Worm (Caenorhabditis elegans): ENCODE results near the gene ZK666.2.

ZK666.2 gene

ce11 chrII:10447348-10448316 lies 24.1 kb downstream of the ZK666.2 start, which contains the start of gene ZK673.2 (continued):
- TF ChIP-seq hlh-11 (tag; optimal IDR thresholded peaks at IDR 0.05) = peak; percentile 89
- TF ChIP-seq lir-3 (tag; optimal IDR thresholded peaks at IDR 0.05) = no peak
- TF ChIP-seq T26A8.4 (GFP tag; IDR thresholded peaks at IDR 0.05) = peak; percentile 10; the same call in 1 of the 2 replicates
- TF ChIP-seq nhr-25 (tag; optimal IDR thresholded peaks at IDR 0.05; ENCODE audit: borderline replicate concordance, insufficient read depth) = no peak
- no peak for TF ChIP-seq lin-13 (GFP tag; optimal IDR thresholded peaks at IDR 0.05)
- no peak for TF ChIP-seq nhr-111 (GFP tag; optimal IDR thresholded peaks at IDR 0.05)
- TF ChIP-seq Y105C5A.15 (GFP tag; IDR thresholded peaks at IDR 0.05) = no peak
- TF ChIP-seq ceh-20 (GFP tag; IDR thresholded peaks at IDR 0.05) = peak; percentile 27; the same call in 1 of the 2 replicates
- no peak for TF ChIP-seq lin-15B (tag; optimal IDR thresholded peaks at IDR 0.05)
- no peak for TF ChIP-seq nhr-102 (tag; optimal IDR thresholded peaks at IDR 0.05)
- peak in 1 of 2 experiments; percentile 72 for TF ChIP-seq hif-1 (tag; optimal IDR thresholded peaks at IDR 0.05)
- no peak for TF ChIP-seq nhr-6 (tag; optimal IDR thresholded peaks at IDR 0.05)
- TF ChIP-seq egl-43 (GFP tag; IDR thresholded peaks at IDR 0.05) = peak; percentile 32; the same call in 1 of the 2 replicates
- TF ChIP-seq nhr-42 (GFP tag; IDR thresholded peaks at IDR 0.05) = no peak
- TF ChIP-seq ZK546.5 (tag; optimal IDR thresholded peaks at IDR 0.05) = no peak
- no peak for TF ChIP-seq F49E8.2 (tag; optimal IDR thresholded peaks at IDR 0.05; ENCODE audit: borderline replicate concordance)
- TF ChIP-seq ztf-7 (tag; optimal IDR thresholded peaks at IDR 0.05) = no peak
- peak; percentile 46 for TF ChIP-seq pqm-1 (tag; optimal IDR thresholded peaks at IDR 0.05)
- no peak for TF ChIP-seq ceh-62 (tag; optimal IDR thresholded peaks at IDR 0.05)
- TF ChIP-seq dmd-6 (GFP tag; IDR thresholded peaks at IDR 0.05) = peak; percentile 94

- no peak for TF ChIP-seq php-3 (GFP tag; IDR thresholded peaks at IDR 0.05)
- peak; percentile 74 for TF ChIP-seq aha-1 (tag)
- no peak for TF ChIP-seq ces-1 (GFP tag; optimal IDR thresholded peaks at IDR 0.05)
- TF ChIP-seq skn-1 (tag; optimal IDR thresholded peaks at IDR 0.05) = no peak
- peak; percentile 44 for TF ChIP-seq sdz-12 (GFP tag; optimal IDR thresholded peaks at IDR 0.05)
- 0 out of 4 replicates have a peak, but pooled peaks of 1 of the 2 experiments have one; percentile 11 for TF ChIP-seq madf-5 (GFP tag; IDR thresholded peaks at IDR 0.05)
- TF ChIP-seq Y75B8A.6 (GFP tag; IDR thresholded peaks at IDR 0.05) = no peak
- no peak for TF ChIP-seq zip-2 (tag; optimal IDR thresholded peaks at IDR 0.05)
- no peak for TF ChIP-seq tag-97 (GFP tag; IDR thresholded peaks at IDR 0.05)
- no peak for TF ChIP-seq Y105C5A.15 (GFP tag; IDR thresholded peaks at IDR 0.05)
- TF ChIP-seq arid-1 (GFP tag; conservative IDR thresholded peaks at IDR 0.05) = no peak
- no peak for TF ChIP-seq set-16 (GFP tag; IDR thresholded peaks at IDR 0.05)
- no peak for TF ChIP-seq egl-27 (tag; optimal IDR thresholded peaks at IDR 0.05)
- peak; percentile 33 for TF ChIP-seq nhr-11 (tag; optimal IDR thresholded peaks at IDR 0.05)
- TF ChIP-seq F26F4.8 (GFP tag; conservative IDR thresholded peaks at IDR 0.05) = no peak
- no peak for TF ChIP-seq ceh-82 (tag; optimal IDR thresholded peaks at IDR 0.05)
- 0 out of 2 replicates have a peak, but pooled peaks have one; percentile 14 for TF ChIP-seq egl-43 (GFP tag; IDR thresholded peaks at IDR 0.05)
- no peak for TF ChIP-seq fkh-10 (GFP tag; optimal IDR thresholded peaks at IDR 0.05)
- no peak for TF ChIP-seq duxl-1 (tag; optimal IDR thresholded peaks at IDR 0.05; ENCODE audit: poor library complexity)
- TF ChIP-seq mep-1 (tag; optimal IDR thresholded peaks at IDR 0.05) = no peak
- no peak for TF ChIP-seq lin-39 (tag; optimal IDR thresholded peaks at IDR 0.05)
- no peak for TF ChIP-seq ztf-11 (tag; optimal IDR thresholded peaks at IDR 0.05)
- no peak for TF ChIP-seq F49E8.2 (tag; optimal IDR thresholded peaks at IDR 0.05; ENCODE audit: borderline replicate concordance)
- TF ChIP-seq lin-15B (tag; optimal IDR thresholded peaks at IDR 0.05) = no peak
- TF ChIP-seq ceh-20 (GFP tag; IDR thresholded peaks at IDR 0.05) = 0 out of 2 replicates have a peak, but pooled peaks have one; percentile 19
- no peak for TF ChIP-seq daf-8 (GFP tag; IDR thresholded peaks at IDR 0.05)
Observed at ce11 chrII:10446814-10447213, 24.9 kb downstream of the ZK666.2 start.

Measured in whole organism, L4 larva.